Fruit fly (Drosophila melanogaster): Measurements from ENCODE around the gene elg1.

elg1 gene

dm6 chr3L:16087323-16087816, 44.5 kb upstream of the elg1 start, which contains the start of gene Tasp1 (continued):
- peak; percentile 19 for TF ChIP-seq CG10654 (GFP tag; optimal IDR thresholded peaks at IDR 0.05)
- peak; percentile 26 for TF ChIP-seq CG30020 (tag; optimal IDR thresholded peaks at IDR 0.05)
- peak; percentile 51; the same call in 1 of the 2 replicates for TF ChIP-seq Oaz (GFP tag; IDR thresholded peaks at IDR 0.05)
- no peak for TF ChIP-seq bigmax (GFP tag; optimal IDR thresholded peaks at IDR 0.05)
- TF ChIP-seq sens-2 (GFP tag; IDR thresholded peaks at IDR 0.05), result no peak
- TF ChIP-seq CG17359 (tag; optimal IDR thresholded peaks at IDR 0.05), result peak; percentile 60
- peak in 1 of 2 experiments; percentile 74 for TF ChIP-seq bsh (GFP tag; optimal IDR thresholded peaks at IDR 0.05)
- TF ChIP-seq CG11247 (GFP tag; IDR thresholded peaks at IDR 0.05), result peak; percentile 57; the same call in 1 of the 2 replicates
- TF ChIP-seq dmrt11E (tag; optimal IDR thresholded peaks at IDR 0.05), result peak; percentile 70
- TF ChIP-seq CG8388 (GFP tag; optimal IDR thresholded peaks at IDR 0.05), result peak; percentile 67
- TF ChIP-seq Spps (tag; optimal IDR thresholded peaks at IDR 0.05), result peak; percentile 16
- TF ChIP-seq oc (tag; optimal IDR thresholded peaks at IDR 0.05), result no peak
- peak; percentile 39; the same call in 1 of the 2 replicates for TF ChIP-seq Nf-YA (GFP tag; IDR thresholded peaks at IDR 0.05)
- TF ChIP-seq MESR4 (GFP tag; optimal IDR thresholded peaks at IDR 0.05), result peak; percentile 82
- peak; percentile 47 for TF ChIP-seq CG9437 (GFP tag; optimal IDR thresholded peaks at IDR 0.05)
- no peak for TF ChIP-seq CG8089 (GFP tag; optimal IDR thresholded peaks at IDR 0.05)
- TF ChIP-seq Oli (tag; optimal IDR thresholded peaks at IDR 0.05), result peak; percentile 42
- TF ChIP-seq gfzf (GFP tag; optimal IDR thresholded peaks at IDR 0.05), result peak; percentile 73
- TF ChIP-seq cas (GFP tag; IDR thresholded peaks at IDR 0.05), result peak; percentile 71; the same call in 1 of the 2 replicates
- TF ChIP-seq Hmx (GFP tag; optimal IDR thresholded peaks at IDR 0.05), result no peak
- 0 out of 3 replicates have a peak, but pooled peaks have one; percentile 25 for TF ChIP-seq sr (GFP tag; IDR thresholded peaks at IDR 0.05)
- peak; percentile 68 for TF ChIP-seq Ssrp (tag; optimal IDR thresholded peaks at IDR 0.05)
- peak; percentile 12 for TF ChIP-seq CG12942 (GFP tag; optimal IDR thresholded peaks at IDR 0.05)
- 0 out of 2 replicates have a peak, but pooled peaks have one; percentile 24 for TF ChIP-seq peb (GFP tag; IDR thresholded peaks at IDR 0.05)
- TF ChIP-seq chn (GFP tag; optimal IDR thresholded peaks at IDR 0.05), result peak; percentile 40
- TF ChIP-seq CG15514 (GFP tag; optimal IDR thresholded peaks at IDR 0.05), result peak; percentile 58
- peak; percentile 58 for TF ChIP-seq az2 (GFP tag; optimal IDR thresholded peaks at IDR 0.05)
- peak; percentile 55; the same call in 2 of the 3 replicates for TF ChIP-seq CG11695 (GFP tag; IDR thresholded peaks at IDR 0.05)
- no peak for TF ChIP-seq disco-r (GFP tag; optimal IDR thresholded peaks at IDR 0.05)
- TF ChIP-seq CG12104 (GFP tag; optimal IDR thresholded peaks at IDR 0.05), result peak; percentile 42
- peak in 1 of 3 experiments; percentile 69 for TF ChIP-seq lola (GFP tag; optimal IDR thresholded peaks at IDR 0.05)
- no peak; the same call in 1 of the 2 replicates for TF ChIP-seq NFAT (GFP tag; IDR thresholded peaks at IDR 0.05)
- TF ChIP-seq zfh1 (GFP tag; IDR thresholded peaks at IDR 0.05), result peak; percentile 73; the same call in 2 of the 3 replicates
- TF ChIP-seq CG9817 (tag; optimal IDR thresholded peaks at IDR 0.05), result peak; percentile 41
- peak; percentile 55 for TF ChIP-seq sens (GFP tag)
- peak; percentile 66 for TF ChIP-seq Xbp1 (GFP tag; optimal IDR thresholded peaks at IDR 0.05)
- peak; percentile 77 for TF ChIP-seq Med (GFP tag)
- no peak for TF ChIP-seq CG2202 (tag; optimal IDR thresholded peaks at IDR 0.05)
- TF ChIP-seq CoRest (tag; optimal IDR thresholded peaks at IDR 0.05), result peak; percentile 82
- peak; percentile 55 for TF ChIP-seq CG13296 (GFP tag; optimal IDR thresholded peaks at IDR 0.05)
- peak; percentile 28; the same call in 1 of the 2 replicates for TF ChIP-seq amos (GFP tag; IDR thresholded peaks at IDR 0.05; ENCODE audit: partially characterized antibody)
- TF ChIP-seq CG13624 (GFP tag; optimal IDR thresholded peaks at IDR 0.05), result no peak
- no peak for TF ChIP-seq CG43689 (GFP tag; IDR thresholded peaks at IDR 0.05)
- TF ChIP-seq CG14050 (GFP tag; IDR thresholded peaks at IDR 0.05), result peak; percentile 41; the same call in 1 of the 3 replicates
- no peak for TF ChIP-seq CG10462 (GFP tag; optimal IDR thresholded peaks at IDR 0.05)
- 0 out of 2 replicates have a peak, but pooled peaks have one; percentile 9 for TF ChIP-seq wdn (GFP tag; IDR thresholded peaks at IDR 0.05)
- TF ChIP-seq CG17385 (GFP tag; optimal IDR thresholded peaks at IDR 0.05), result peak; percentile 7
- TF ChIP-seq CG6854 (GFP tag; optimal IDR thresholded peaks at IDR 0.05), result no peak
- TF ChIP-seq onecut (GFP tag; IDR thresholded peaks at IDR 0.05), result peak; percentile 54
- no peak for TF ChIP-seq CG9215 (GFP tag; IDR thresholded peaks at IDR 0.05)
